Worm (Caenorhabditis elegans): ENCODE data around the gene pqn-18.

pqn-18 gene

ce11 chrX:12881174-12881573, 26.5 kb upstream of the pqn-18 start:
- TF ChIP-seq nhr-28 (tag; optimal IDR thresholded peaks at IDR 0.05) (no peak), snpc-4 (tag; optimal IDR thresholded peaks at IDR 0.05) (no peak), nhr-23 (tag; optimal IDR thresholded peaks at IDR 0.05) (no peak), lin-39 (tag; optimal IDR thresholded peaks at IDR 0.05) (no peak), lin-15B (tag; optimal IDR thresholded peaks at IDR 0.05) (no peak), pha-4 (tag; optimal IDR thresholded peaks at IDR 0.05) (no peak), nhr-76 (tag; optimal IDR thresholded peaks at IDR 0.05) (no peak), elt-1 (tag; optimal IDR thresholded peaks at IDR 0.05) (peak; percentile 94)

ce11 chrX:12884873-12885272, 22.8 kb upstream of the pqn-18 start, which contains the start of gene gpc-1:
gpc-1 (minus strand) TSS chrX:12884989.
- TF ChIP-seq nhr-28 (tag; optimal IDR thresholded peaks at IDR 0.05) = no peak
- TF ChIP-seq sea-2 (GFP tag; optimal IDR thresholded peaks at IDR 0.05) = no peak
- TF ChIP-seq fkh-10 (GFP tag; optimal IDR thresholded peaks at IDR 0.05) = no peak
- TF ChIP-seq ZK546.5 (tag; optimal IDR thresholded peaks at IDR 0.05) = no peak
- TF ChIP-seq nhr-77 (tag; optimal IDR thresholded peaks at IDR 0.05) = no peak
- no peak for TF ChIP-seq daf-12 (tag; optimal IDR thresholded peaks at IDR 0.05)
- TF ChIP-seq pqm-1 (tag; optimal IDR thresholded peaks at IDR 0.05) = no peak
- no peak for TF ChIP-seq ceh-9 (tag; optimal IDR thresholded peaks at IDR 0.05)
- TF ChIP-seq ztf-11 (tag; optimal IDR thresholded peaks at IDR 0.05) = no peak

DNA sequence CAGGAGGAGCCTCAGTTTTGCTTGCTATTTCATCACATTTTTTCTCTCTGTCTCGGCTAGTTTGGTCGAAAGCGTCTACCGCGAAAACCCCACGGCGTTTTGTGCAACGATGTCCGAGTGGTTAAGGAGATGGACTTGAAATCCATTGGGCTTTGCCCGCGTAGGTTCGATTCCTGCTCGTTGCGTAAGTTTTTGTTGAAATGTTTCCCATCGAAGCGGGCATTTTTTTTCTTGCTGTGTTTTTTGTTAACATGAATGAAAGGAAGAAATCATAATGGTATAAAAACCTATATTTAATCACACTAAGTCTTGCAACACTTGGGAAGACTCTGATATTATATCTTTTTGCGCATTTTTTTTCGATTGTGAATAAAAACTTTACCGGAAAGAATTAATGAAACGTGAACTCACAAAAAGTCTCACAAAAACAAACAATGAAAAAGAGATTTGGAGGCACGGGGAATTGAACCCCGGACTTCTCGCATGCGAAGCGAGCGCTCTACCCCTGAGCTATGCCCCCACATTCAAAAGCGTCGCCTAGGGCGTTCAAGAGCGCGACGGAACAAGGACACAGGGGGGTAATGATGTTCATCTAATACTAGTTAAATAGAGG, 17.7 kb upstream of the pqn-18 start:
- no peak for TF ChIP-seq skn-1 (tag; optimal IDR thresholded peaks at IDR 0.05)
- TF ChIP-seq nhr-43 (tag; optimal IDR thresholded peaks at IDR 0.05; ENCODE audit: poor library complexity, severe bottlenecking) = peak; percentile 77
- no peak for TF ChIP-seq ceh-9 (tag; optimal IDR thresholded peaks at IDR 0.05)
- peak; percentile 51 for TF ChIP-seq lin-39 (tag; optimal IDR thresholded peaks at IDR 0.05)
- peak; percentile 0 for TF ChIP-seq nhr-11 (tag; optimal IDR thresholded peaks at IDR 0.05)
- no peak for TF ChIP-seq sea-2 (GFP tag; optimal IDR thresholded peaks at IDR 0.05)
- peak; percentile 46 for TF ChIP-seq nfya-1 (tag; optimal IDR thresholded peaks at IDR 0.05; ENCODE audit: insufficient read depth)
- peak; percentile 66 for TF ChIP-seq egl-5 (tag; optimal IDR thresholded peaks at IDR 0.05)
- peak; percentile 44 for TF ChIP-seq zag-1 (tag; optimal IDR thresholded peaks at IDR 0.05)
- no peak for TF ChIP-seq fos-1 (tag; optimal IDR thresholded peaks at IDR 0.05)
- peak; percentile 37 for TF ChIP-seq R02D3.7 (tag; optimal IDR thresholded peaks at IDR 0.05)
- peak; percentile 28 for TF ChIP-seq snpc-4 (tag; optimal IDR thresholded peaks at IDR 0.05)
- TF ChIP-seq ceh-82 (tag; optimal IDR thresholded peaks at IDR 0.05) = peak; percentile 60
- no peak for TF ChIP-seq pqm-1 (tag; optimal IDR thresholded peaks at IDR 0.05)
- no peak for TF ChIP-seq egl-27 (tag; optimal IDR thresholded peaks at IDR 0.05)
- no peak for TF ChIP-seq ceh-16 (tag; optimal IDR thresholded peaks at IDR 0.05)
- no peak for TF ChIP-seq mml-1 (tag; optimal IDR thresholded peaks at IDR 0.05)
- no peak for TF ChIP-seq ztf-11 (tag; optimal IDR thresholded peaks at IDR 0.05)
- TF ChIP-seq elt-1 (tag; optimal IDR thresholded peaks at IDR 0.05) = no peak
- TF ChIP-seq eor-1 (tag; optimal IDR thresholded peaks at IDR 0.05) = no peak
- peak; percentile 0 for TF ChIP-seq jun-1 (tag; optimal IDR thresholded peaks at IDR 0.05)
- TF ChIP-seq mdl-1 (tag; optimal IDR thresholded peaks at IDR 0.05) = no peak
- no peak for TF ChIP-seq nhr-28 (tag; optimal IDR thresholded peaks at IDR 0.05)
- TF ChIP-seq aly-2 (tag; optimal IDR thresholded peaks at IDR 0.05) = no peak
- peak; percentile 38 for TF ChIP-seq elt-2 (tag; optimal IDR thresholded peaks at IDR 0.05)
- peak; percentile 8 for TF ChIP-seq ztf-4 (tag; optimal IDR thresholded peaks at IDR 0.05)
- peak; percentile 72 for TF ChIP-seq lsy-12 (tag; optimal IDR thresholded peaks at IDR 0.05)
- TF ChIP-seq ZK546.5 (tag; optimal IDR thresholded peaks at IDR 0.05) = no peak
- peak; percentile 57 for TF ChIP-seq pha-4 (tag; optimal IDR thresholded peaks at IDR 0.05)
- no peak for TF ChIP-seq elt-3 (tag; optimal IDR thresholded peaks at IDR 0.05)
- peak; percentile 70 for TF ChIP-seq hmg-11 (tag; optimal IDR thresholded peaks at IDR 0.05)
- TF ChIP-seq ama-1 (optimal IDR thresholded peaks at IDR 0.05) = no peak
- TF ChIP-seq unc-62 (GFP tag; optimal IDR thresholded peaks at IDR 0.05) = peak; percentile 26
- peak; percentile 35 for TF ChIP-seq ceh-28 (tag; optimal IDR thresholded peaks at IDR 0.05)
- TF ChIP-seq nhr-67 (tag; optimal IDR thresholded peaks at IDR 0.05) = no peak
- TF ChIP-seq nhr-77 (tag; optimal IDR thresholded peaks at IDR 0.05) = no peak
- TF ChIP-seq daf-12 (tag; optimal IDR thresholded peaks at IDR 0.05) = no peak
- TF ChIP-seq fkh-2 (tag; optimal IDR thresholded peaks at IDR 0.05) = no peak
- TF ChIP-seq lin-15B (tag; optimal IDR thresholded peaks at IDR 0.05) = peak; percentile 24
- TF ChIP-seq nhr-76 (tag; optimal IDR thresholded peaks at IDR 0.05) = no peak
- peak; percentile 63 for TF ChIP-seq tbx-2 (tag; optimal IDR thresholded peaks at IDR 0.05)
- no peak for TF ChIP-seq fkh-10 (GFP tag; optimal IDR thresholded peaks at IDR 0.05)
- no peak for TF ChIP-seq nhr-12 (tag; optimal IDR thresholded peaks at IDR 0.05)
- TF ChIP-seq unc-39 (tag; optimal IDR thresholded peaks at IDR 0.05) = no peak
- no peak for TF ChIP-seq nhr-237 (tag; optimal IDR thresholded peaks at IDR 0.05)
- TF ChIP-seq nhr-23 (tag; optimal IDR thresholded peaks at IDR 0.05) = peak; percentile 35
- TF ChIP-seq nhr-25 (tag; optimal IDR thresholded peaks at IDR 0.05) = no peak

All from whole organism, L3 larva.